Fruit fly (Drosophila melanogaster) S2 (cell line): ENCODE measurements around the gene SLIRP2.

Source experiments
- CG8478 ChIP-seq: fragments of >200 bp; optimal IDR thresholded peaks from 2 replicates; lab custom pipeline; 2018
- CTCF ChIP-seq, 2 experiments: fragments of >200 bp; optimal IDR thresholded peaks; 2 replicates each; lab custom pipeline; 2018

dm6 chr3R:8660661-8661060 is 9.8 kb downstream of the SLIRP2 start, which contains the start of gene bel:
- TF ChIP-seq CG8478, result no peak
- no peak for TF ChIP-seq CTCF (optimal IDR thresholded peaks at IDR 0.05; lab: Kevin White, UChicago)
